Fruit fly (Drosophila melanogaster): ENCODE data around the gene CG18249.
A peak's percentile ranks its signal among the peaks of the same experiment; 100 is the strongest.

CG18249 gene

dm6 chr3R:8212594-8212993 is 7.4 kb upstream of the CG18249 start (continued):
- TF ChIP-seq vnd (GFP tag; IDR thresholded peaks at IDR 0.05; ENCODE audit: partially characterized antibody) (no peak), CG16813 (GFP tag; IDR thresholded peaks at IDR 0.05; ENCODE audit: partially characterized antibody) (no peak), crc (GFP tag; optimal IDR thresholded peaks at IDR 0.05) (no peak), Dfd (GFP tag; optimal IDR thresholded peaks at IDR 0.05) (no peak), Camta (GFP tag; optimal IDR thresholded peaks at IDR 0.05) (peak; percentile 48), otp (GFP tag; IDR thresholded peaks at IDR 0.05) (peak; percentile 66), Ets65A (GFP tag) (peak; percentile 89), CG18764 (GFP tag; optimal IDR thresholded peaks at IDR 0.05) (peak; percentile 28), CG16779 (GFP tag; IDR thresholded peaks at IDR 0.05) (no peak), CG7372 (GFP tag; IDR thresholded peaks at IDR 0.05) (no peak), odd (GFP tag; optimal IDR thresholded peaks at IDR 0.05) (no peak), CG6765 (GFP tag; optimal IDR thresholded peaks at IDR 0.05) (no peak), abd-A (tag; optimal IDR thresholded peaks at IDR 0.05) (no peak), CG5180 (GFP tag; optimal IDR thresholded peaks at IDR 0.05) (peak; percentile 42), CG15514 (GFP tag; optimal IDR thresholded peaks at IDR 0.05) (no peak), CG15073 (GFP tag; optimal IDR thresholded peaks at IDR 0.05) (no peak), kni (GFP tag; optimal IDR thresholded peaks at IDR 0.05) (peak; percentile 35), onecut (GFP tag; IDR thresholded peaks at IDR 0.05) (peak; percentile 45), hbn (GFP tag; IDR thresholded peaks at IDR 0.05; ENCODE audit: partially characterized antibody) (no peak), ssp (GFP tag; IDR thresholded peaks at IDR 0.05) (peak; percentile 44; the same call in 1 of the 2 replicates), fd102C (GFP tag; optimal IDR thresholded peaks at IDR 0.05) (peak; percentile 55), pan (optimal IDR thresholded peaks at IDR 0.05) (no peak), pan (GFP tag; optimal IDR thresholded peaks at IDR 0.05 in 1 of 2, IDR thresholded peaks at IDR 0.05 in 1 of 2) (peak in 1 of 2 experiments; percentile 67), CG3065 (GFP tag; optimal IDR thresholded peaks at IDR 0.05) (no peak), CG4424 (GFP tag; optimal IDR thresholded peaks at IDR 0.05) (peak; percentile 51), az2 (GFP tag; optimal IDR thresholded peaks at IDR 0.05) (peak; percentile 72), dati (GFP tag; IDR thresholded peaks at IDR 0.05) (no peak), oc (tag; optimal IDR thresholded peaks at IDR 0.05) (no peak), stwl (tag; optimal IDR thresholded peaks at IDR 0.05) (no peak), CG12942 (GFP tag; optimal IDR thresholded peaks at IDR 0.05) (no peak), Deaf1 (tag; optimal IDR thresholded peaks at IDR 0.05) (peak; percentile 26), Sox102F (GFP tag; optimal IDR thresholded peaks at IDR 0.05) (peak; percentile 60), pros (GFP tag; optimal IDR thresholded peaks at IDR 0.05) (peak; percentile 7), Ravus (GFP tag; IDR thresholded peaks at IDR 0.05) (no peak), HmgD (GFP tag; optimal IDR thresholded peaks at IDR 0.05) (no peak), psq (GFP tag; optimal IDR thresholded peaks at IDR 0.05) (peak; percentile 15), vfl (GFP tag; optimal IDR thresholded peaks at IDR 0.05) (no peak), ab (GFP tag; optimal IDR thresholded peaks at IDR 0.05) (peak; percentile 31), jigr1 (GFP tag; IDR thresholded peaks at IDR 0.05) (0 out of 3 replicates have a peak, but pooled peaks have one; percentile 33), CG10267 (tag; optimal IDR thresholded peaks at IDR 0.05) (peak; percentile 61), crol (GFP tag; IDR thresholded peaks at IDR 0.05) (peak; percentile 49), CG2202 (tag; optimal IDR thresholded peaks at IDR 0.05) (peak; percentile 31), CG10462 (GFP tag; optimal IDR thresholded peaks at IDR 0.05) (peak; percentile 39), lab (GFP tag; optimal IDR thresholded peaks at IDR 0.05) (peak; percentile 52), CG10321 (GFP tag; IDR thresholded peaks at IDR 0.05) (no peak), CG7357 (GFP tag; IDR thresholded peaks at IDR 0.05) (peak; percentile 53; the same call in 1 of the 3 replicates), tup (GFP tag; optimal IDR thresholded peaks at IDR 0.05) (peak; percentile 8), CG3726 (GFP tag; IDR thresholded peaks at IDR 0.05) (no peak), CG30431 (GFP tag; optimal IDR thresholded peaks at IDR 0.05) (peak; percentile 48), CG11456 (GFP tag; IDR thresholded peaks at IDR 0.05) (no peak), CG17912 (GFP tag; optimal IDR thresholded peaks at IDR 0.05) (no peak), zen (tag; optimal IDR thresholded peaks at IDR 0.05) (peak; percentile 72)
